Worm (Caenorhabditis elegans) whole organism, L1 larva: Measurements from ENCODE around the gene zipt-15.

ENCODE experiments used
- C34B4.2 ChIP-seq: sonication (generic microtip); optimal IDR thresholded peaks from 2 replicates; lab custom pipeline; 2017; ENCODE audit warnings: mild to moderate bottlenecking, missing genetic modification characterization, missing compliant biosample characterization
- F16B12.6 ChIP-seq: fragments of 150-350 bp; optimal IDR thresholded peaks from 2 replicates; lab custom pipeline; 2014; ENCODE audit warnings: missing biosample characterization, missing genetic modification characterization
- Y116A8C.19 ChIP-seq: sonication (generic microtip); optimal IDR thresholded peaks from 2 replicates; lab custom pipeline; 2016; ENCODE audit warnings: missing compliant biosample characterization, missing genetic modification characterization, borderline replicate concordance
- aha-1 ChIP-seq: fragments of 150-350 bp; optimal IDR thresholded peaks from 2 replicates; lab custom pipeline; 2014; ENCODE audit warnings: missing biosample characterization, missing genetic modification characterization
- blmp-1 ChIP-seq: fragments of 150-350 bp; optimal IDR thresholded peaks from 2 replicates; lab custom pipeline; 2014; ENCODE audit warnings: missing biosample characterization, missing genetic modification characterization
- ces-1 ChIP-seq: fragments of 150-350 bp; optimal IDR thresholded peaks from 2 replicates; lab custom pipeline; 2014; ENCODE audit warnings: missing biosample characterization, missing genetic modification reagents, missing genetic modification characterization
- dpl-1 ChIP-seq, 3 experiments: fragments of 150-350 bp in 2 of 3; sonication (generic microtip) in 1 of 3; optimal IDR thresholded peaks; 2 replicates each; lab custom pipeline; 2014 to 2017; ENCODE audit warnings: missing biosample characterization in 3 of 3, missing genetic modification characterization in 3 of 3, missing genetic modification reagents in 3 of 3
- dsc-1 ChIP-seq: sonication (generic microtip); optimal IDR thresholded peaks from 2 replicates; lab custom pipeline; 2016; ENCODE audit warnings: mild to moderate bottlenecking, missing genetic modification characterization, missing compliant biosample characterization
- efl-1 ChIP-seq, 4 experiments: fragments of 150-350 bp; optimal IDR thresholded peaks in 3 of 4; peaks in 1 of 4; 1 replicate in 1 of 4; 2 replicates in 3 of 4; lab custom pipeline; 2014; ENCODE audit warnings: missing biosample characterization in 2 of 4, missing genetic modification characterization in 2 of 4, missing genetic modification reagents in 2 of 4
- efl-3 ChIP-seq: fragments of 200-800 bp; sonication (Bioruptor generic); optimal IDR thresholded peaks from 2 replicates; lab custom pipeline; 2018; ENCODE audit warnings: mild to moderate bottlenecking, missing genetic modification characterization, missing compliant biosample characterization
- egl-13 ChIP-seq: sonication (generic microtip); optimal IDR thresholded peaks from 2 replicates; lab custom pipeline; 2016; ENCODE audit warnings: missing genotype, missing genetic modification reagents, missing genetic modification characterization, missing compliant biosample characterization
- fkh-8 ChIP-seq: sonication (generic microtip); optimal IDR thresholded peaks from 2 replicates; lab custom pipeline; 2016; ENCODE audit warnings: mild to moderate bottlenecking, missing genetic modification characterization, missing compliant biosample characterization
- grh-1 ChIP-seq: fragments of 200-800 bp; sonication (Bioruptor generic); IDR thresholded peaks from 2 replicates; pipeline ENCODE4 v1.3.6; 2022; ENCODE audit warnings: missing genetic modification reagents, missing genetic modification characterization, missing compliant biosample characterization
- hpl-2 ChIP-seq: fragments of 150-350 bp; optimal IDR thresholded peaks from 2 replicates; lab custom pipeline; 2014; ENCODE audit warnings: missing biosample characterization, missing genetic modification reagents, missing genetic modification characterization
- jun-1 ChIP-seq: fragments of 150-350 bp; optimal IDR thresholded peaks from 2 replicates; lab custom pipeline; 2014; ENCODE audit warnings: missing biosample characterization, missing genetic modification reagents, missing genetic modification characterization
- lin-14 ChIP-seq: fragments of 200-800 bp; sonication (Bioruptor generic); optimal IDR thresholded peaks from 2 replicates; lab custom pipeline; 2018; ENCODE audit warnings: mild to moderate bottlenecking, missing genetic modification characterization, moderate library complexity, missing compliant biosample characterization
- lin-15B ChIP-seq: fragments of 150-350 bp; sonication (generic microtip); optimal IDR thresholded peaks from 3 replicates; lab custom pipeline; 2014; ENCODE audit warnings: missing biosample characterization, missing genetic modification characterization
- lsy-2 ChIP-seq, 2 experiments: fragments of 150-350 bp; optimal IDR thresholded peaks; 2 replicates each; lab custom pipeline; 2014; ENCODE audit warnings: missing biosample characterization in 2 of 2, missing genetic modification characterization in 2 of 2
- mef-2 ChIP-seq: fragments of 150-350 bp; optimal IDR thresholded peaks from 2 replicates; lab custom pipeline; 2014; ENCODE audit warnings: missing biosample characterization, missing genetic modification characterization
- mep-1 ChIP-seq: fragments of 150-350 bp; optimal IDR thresholded peaks from 2 replicates; lab custom pipeline; 2014; ENCODE audit warnings: missing biosample characterization, missing genetic modification characterization
- nhr-12 ChIP-seq: sonication (generic microtip); optimal IDR thresholded peaks from 2 replicates; lab custom pipeline; 2017; ENCODE audit warnings: missing biosample characterization, missing genetic modification characterization
- nhr-47 ChIP-seq: sonication (generic microtip); optimal IDR thresholded peaks from 2 replicates; lab custom pipeline; 2016; ENCODE audit warnings: mild to moderate bottlenecking, missing genetic modification characterization, moderate library complexity, missing compliant biosample characterization
- nhr-71 ChIP-seq: sonication (generic microtip); optimal IDR thresholded peaks from 2 replicates; lab custom pipeline; 2016; ENCODE audit warnings: mild to moderate bottlenecking, missing genetic modification characterization, moderate library complexity, missing compliant biosample characterization
- nhr-76 ChIP-seq: sonication (generic microtip); optimal IDR thresholded peaks from 2 replicates; lab custom pipeline; 2017; ENCODE audit warnings: missing biosample characterization, missing genetic modification characterization
- nhr-85 ChIP-seq: sonication (generic microtip); peaks from one replicate; lab custom pipeline; 2016; ENCODE audit warnings: missing genetic modification characterization, inconsistent platforms, missing compliant biosample characterization
- pag-3 ChIP-seq: sonication (generic microtip); optimal IDR thresholded peaks from 2 replicates; lab custom pipeline; 2017; ENCODE audit warnings: missing genetic modification characterization, mild to moderate bottlenecking, missing compliant biosample characterization, antibody characterized with exemption, borderline replicate concordance; ENCODE audit not compliant: insufficient read depth
- skn-1 ChIP-seq: fragments of 150-350 bp; optimal IDR thresholded peaks from 2 replicates; lab custom pipeline; 2014; ENCODE audit warnings: missing biosample characterization, missing genetic modification characterization
- sup-37 ChIP-seq: fragments of 200-800 bp; sonication (Bioruptor generic); optimal IDR thresholded peaks from 2 replicates; lab custom pipeline; 2018; ENCODE audit warnings: mild to moderate bottlenecking, missing genetic modification characterization, missing compliant biosample characterization
- vab-15 ChIP-seq: sonication (generic microtip); optimal IDR thresholded peaks from 2 replicates; lab custom pipeline; 2017; ENCODE audit warnings: missing genotype, mild to moderate bottlenecking, missing genetic modification characterization, missing compliant biosample characterization
- zag-1 ChIP-seq: fragments of 150-350 bp; optimal IDR thresholded peaks from 2 replicates; lab custom pipeline; 2014; ENCODE audit warnings: missing biosample characterization, missing genetic modification characterization
- zip-4 ChIP-seq: fragments of 200-800 bp; sonication (Bioruptor generic); optimal IDR thresholded peaks from 2 replicates; lab custom pipeline; 2018; ENCODE audit warnings: mild to moderate bottlenecking, missing genetic modification characterization, moderate library complexity, missing compliant biosample characterization

The zipt-15 gene

DNA sequence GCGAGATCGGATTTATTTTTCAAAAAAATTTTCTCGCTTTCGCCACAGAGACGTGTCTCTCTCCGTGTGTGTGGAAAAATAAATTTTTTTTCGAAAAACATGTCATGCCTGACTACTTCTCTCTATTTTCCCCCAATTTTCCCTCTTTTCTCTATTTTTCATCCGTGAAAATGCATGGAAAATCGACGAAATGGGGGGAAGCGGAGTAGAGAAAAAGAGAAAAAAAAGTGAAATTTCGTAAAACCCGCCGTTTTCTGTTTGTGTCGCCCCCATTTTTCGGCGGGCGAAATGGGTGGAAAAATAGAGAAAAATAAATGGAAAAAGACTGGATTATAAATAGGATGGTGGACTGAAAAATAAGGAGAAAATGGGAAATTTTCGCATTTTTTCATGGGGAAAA lies 8.8 kb upstream of the zipt-15 start:
- TF ChIP-seq mep-1 (tag; lab: Kevin White, UChicago) (peak; percentile 29), jun-1 (tag; lab: Kevin White, UChicago) (no peak), grh-1 (GFP tag; lab: Robert Waterston, UW) (no peak), lsy-2 (tag; optimal IDR thresholded peaks at IDR 0.05; lab: Kevin White, UChicago) (peak in 1 of 2 experiments; percentile 7), F16B12.6 (tag; lab: Kevin White, UChicago) (no peak), efl-1 (optimal IDR thresholded peaks at IDR 0.05; lab: Kevin White, UChicago) (no peak), efl-1 (GFP tag; optimal IDR thresholded peaks at IDR 0.05 in 1 of 2; lab: Kevin White, UChicago) (no peak), fkh-8 (tag; lab: Kevin White, UChicago) (no peak), lin-15B (tag; lab: Kevin White, UChicago) (no peak), C34B4.2 (tag; lab: Kevin White, UChicago) (no peak), aha-1 (tag; lab: Kevin White, UChicago) (no peak), zip-4 (GFP tag; lab: Kevin White, UChicago) (no peak), skn-1 (no peak), blmp-1 (peak; percentile 99), pag-3 (tag; lab: Kevin White, UChicago) (no peak), dpl-1 (GFP tag; optimal IDR thresholded peaks at IDR 0.05; lab: Kevin White, UChicago) (peak in 1 of 3 experiments; percentile 6), vab-15 (no peak)

DNA sequence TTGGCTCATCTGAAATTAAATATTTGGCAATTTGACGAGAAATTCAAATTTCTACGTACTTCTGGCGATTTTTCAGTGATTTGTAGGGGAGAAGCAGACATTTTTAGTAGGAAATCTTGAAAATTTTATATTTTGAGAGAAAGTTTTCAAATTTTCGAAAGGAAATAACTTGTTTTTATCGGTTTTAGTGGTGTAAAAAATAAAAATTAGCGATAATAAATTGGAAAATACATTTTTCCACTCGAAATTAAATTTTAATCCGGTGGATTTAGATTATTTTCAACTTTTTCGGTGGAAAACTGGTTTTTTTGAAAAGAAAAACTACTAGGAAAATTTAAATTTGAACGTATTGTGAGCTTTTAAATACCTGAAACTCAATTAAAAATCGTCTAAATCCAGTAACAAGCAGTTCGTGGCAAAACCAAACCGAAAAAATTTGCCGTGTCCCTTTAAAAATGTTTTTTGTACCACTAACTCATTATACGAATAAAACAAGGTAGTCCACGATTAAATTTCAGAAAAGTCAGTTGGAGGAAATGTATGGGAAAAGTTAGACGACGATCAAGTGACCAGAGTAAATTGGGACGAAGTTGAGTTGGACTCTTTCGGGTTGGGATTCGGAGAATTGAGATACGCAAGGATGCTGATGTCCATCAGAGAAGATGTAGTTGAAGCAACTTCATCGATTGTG lies 7.2 kb upstream of the zipt-15 start, which contains the start of the genes madf-1 and Y55F3BR.10:
Gene madf-1, minus strand, starts transcription at position 101 of the 691 bp plus-strand sequence.
Gene Y55F3BR.10, plus strand, starts transcription at position 641 of the 691 bp plus-strand sequence.
- TF ChIP-seq zag-1 (tag; lab: Kevin White, UChicago), result no peak
- TF ChIP-seq nhr-76 (tag; lab: Kevin White, UChicago), result no peak
- no peak for TF ChIP-seq ces-1 (GFP tag; lab: Kevin White, UChicago)
- TF ChIP-seq lin-14 (GFP tag; lab: Kevin White, UChicago), result no peak
- TF ChIP-seq efl-1 (optimal IDR thresholded peaks at IDR 0.05; lab: Kevin White, UChicago), result no peak
- no peak for TF ChIP-seq efl-1 (GFP tag; optimal IDR thresholded peaks at IDR 0.05 in 1 of 2; lab: Kevin White, UChicago)
- TF ChIP-seq, all 84 proteins: peak for 0

DNA sequence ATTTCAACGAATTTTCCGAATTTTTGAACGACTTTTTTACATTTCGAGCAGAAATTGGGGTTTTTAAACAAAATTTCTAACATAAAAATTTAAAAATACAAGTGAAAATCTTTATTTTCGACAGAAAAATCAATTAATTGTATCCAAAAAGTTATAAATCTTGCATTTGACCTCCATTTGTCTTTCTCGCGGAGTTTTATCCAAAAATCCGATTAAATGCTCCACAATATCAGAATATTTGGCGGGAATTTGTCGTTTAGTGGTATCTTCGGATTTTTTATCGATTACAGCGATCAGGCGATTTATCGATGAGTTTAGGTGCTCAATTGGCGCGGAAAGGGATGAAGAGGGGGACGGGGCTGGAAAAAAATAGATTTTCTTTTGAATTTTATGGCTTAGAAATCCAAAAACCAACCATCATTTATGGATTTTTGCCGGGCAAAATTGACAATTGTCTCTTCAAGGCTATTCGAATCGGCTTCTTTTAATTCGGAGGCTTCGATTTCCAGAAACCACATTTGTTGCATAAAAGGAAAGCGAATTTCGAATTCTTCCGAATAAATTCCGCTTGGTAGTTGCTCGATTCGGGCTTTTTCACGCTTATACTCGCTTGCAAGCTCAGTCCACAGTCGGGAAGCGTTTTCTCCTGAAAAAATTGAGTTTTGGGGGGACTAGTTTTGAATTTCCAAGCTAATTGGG lies 5.7 kb upstream of the zipt-15 start:
- no peak for TF ChIP-seq efl-1 (optimal IDR thresholded peaks at IDR 0.05; lab: Kevin White, UChicago)
- peak in 1 of 2 experiments; percentile 54 for TF ChIP-seq efl-1 (GFP tag; optimal IDR thresholded peaks at IDR 0.05 in 1 of 2; lab: Kevin White, UChicago)
- no peak for TF ChIP-seq skn-1
- TF ChIP-seq Y116A8C.19 (tag; lab: Kevin White, UChicago), result no peak

DNA sequence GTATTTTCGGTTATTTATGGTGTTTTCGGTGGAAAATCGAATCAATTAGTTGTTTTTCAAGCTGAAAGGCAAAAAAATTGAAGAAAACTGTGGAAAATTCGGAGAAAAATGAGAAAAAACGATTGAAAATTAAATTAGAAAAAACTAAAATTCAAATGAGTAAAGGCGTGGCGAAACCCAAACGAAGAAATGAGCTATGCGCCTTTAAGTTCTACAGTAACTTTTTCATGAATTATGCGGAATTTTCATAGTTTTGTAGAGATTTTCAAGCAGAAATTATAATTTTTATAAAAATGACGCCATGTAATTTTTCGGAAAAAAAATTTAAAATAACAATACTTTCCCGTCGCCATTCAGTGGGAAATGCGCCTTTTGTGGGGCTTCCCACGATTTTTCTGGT lies 4.9 kb upstream of the zipt-15 start:
- TF ChIP-seq egl-13 (no peak), sup-37 (GFP tag; lab: Kevin White, UChicago) (no peak), mef-2 (tag; lab: Kevin White, UChicago) (no peak)
- TF ChIP-seq, all 84 proteins: peak for 0

DNA sequence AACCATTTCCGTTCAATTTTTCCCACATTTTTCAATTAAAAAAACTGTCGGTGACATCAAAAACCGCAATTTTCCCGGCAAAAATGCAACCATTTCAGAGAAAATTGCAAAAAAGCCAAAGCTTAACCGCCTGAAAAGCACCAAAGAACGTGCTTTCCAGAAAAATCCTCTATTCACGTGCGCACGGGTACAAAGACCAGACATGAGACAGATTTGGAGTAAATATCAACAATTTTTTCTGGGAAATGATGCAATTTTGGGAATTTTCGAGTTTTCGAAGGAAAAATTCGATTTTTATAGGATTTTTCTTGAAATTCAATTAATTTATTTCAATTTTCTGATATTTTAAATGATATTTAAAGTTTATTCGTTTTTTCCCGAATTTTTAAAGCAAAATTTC lies 4.4 kb upstream of the zipt-15 start:
- TF ChIP-seq dsc-1 (tag; lab: Kevin White, UChicago) (peak; percentile 5), nhr-71 (tag; lab: Kevin White, UChicago) (peak; percentile 23), vab-15 (no peak), efl-3 (GFP tag; lab: Kevin White, UChicago) (no peak), nhr-47 (tag; lab: Kevin White, UChicago) (peak; percentile 6), nhr-12 (no peak), hpl-2 (GFP tag; lab: Kevin White, UChicago) (no peak), nhr-85 (tag; lab: Kevin White, UChicago) (peak; percentile 19), fkh-8 (tag; lab: Kevin White, UChicago) (peak; percentile 90), jun-1 (tag; lab: Kevin White, UChicago) (no peak), zag-1 (tag; lab: Kevin White, UChicago) (no peak)
